Fruit fly (Drosophila melanogaster) whole organism, wandering third instar larva: ENCODE data around the gene CG31954.

Experiments
- CG9705 ChIP-seq: fragments of 200-800 bp; sonication (Bioruptor generic); optimal IDR thresholded peaks from 2 replicates; lab custom pipeline; 2018; ENCODE audit warnings: missing biosample characterization, mild to moderate bottlenecking, missing genetic modification characterization
- CrebA ChIP-seq: fragments of 200-800 bp; sonication (Bioruptor generic); optimal IDR thresholded peaks from 2 replicates; lab custom pipeline; 2016; ENCODE audit warnings: missing biosample characterization, mild to moderate bottlenecking, missing genetic modification characterization, borderline replicate concordance
- Dfd ChIP-seq: fragments of >200 bp; optimal IDR thresholded peaks from 2 replicates; lab custom pipeline; 2017; ENCODE audit warnings: missing biosample characterization, missing genetic modification characterization
- Dif ChIP-seq: fragments of 200-275, 200-300 bp; sonication (Bioruptor generic); optimal IDR thresholded peaks from 2 replicates; lab custom pipeline; 2018; ENCODE audit warnings: missing biosample characterization, missing genetic modification characterization; ENCODE audit not compliant: partially characterized antibody
- GATAd ChIP-seq: sonication (Bioruptor generic); optimal IDR thresholded peaks from 2 replicates; lab custom pipeline; 2016; ENCODE audit warnings: missing biosample characterization, missing genetic modification characterization
- HLH106 ChIP-seq: fragments of 200-800 bp; optimal IDR thresholded peaks from 3 replicates; lab custom pipeline; 2019; ENCODE audit warnings: missing biosample characterization, mild to moderate bottlenecking, missing genetic modification characterization, moderate library complexity
- Hnf4 ChIP-seq: fragments of 200-800 bp; sonication (Bioruptor generic); optimal IDR thresholded peaks from 2 replicates; lab custom pipeline; 2016; ENCODE audit warnings: missing biosample characterization, mild to moderate bottlenecking, missing genetic modification characterization
- Hr78 ChIP-seq: fragments of >200 bp; optimal IDR thresholded peaks from 2 replicates; lab custom pipeline; 2017; ENCODE audit warnings: missing biosample characterization, missing genetic modification characterization
- Hr83 ChIP-seq: fragments of 200-300 bp; sonication (Bioruptor generic); optimal IDR thresholded peaks from 2 replicates; lab custom pipeline; 2016; ENCODE audit warnings: missing biosample characterization, mild to moderate bottlenecking, missing genetic modification characterization, moderate library complexity; ENCODE audit not compliant: poor library complexity, severe bottlenecking
- Jra ChIP-seq: sonication (Bioruptor generic); optimal IDR thresholded peaks from 2 replicates; lab custom pipeline; 2016; ENCODE audit warnings: missing biosample characterization, missing genetic modification characterization
- Myc ChIP-seq: fragments of >200 bp; optimal IDR thresholded peaks from 2 replicates; lab custom pipeline; 2017
- N ChIP-seq: fragments of >200 bp; optimal IDR thresholded peaks from 2 replicates; lab custom pipeline; 2018; ENCODE audit warnings: missing biosample characterization, missing external identifiers, missing genetic modification characterization
- OdsH ChIP-seq: fragments of 200-800 bp; sonication (Bioruptor generic); optimal IDR thresholded peaks from 2 replicates; lab custom pipeline; 2016; ENCODE audit warnings: missing biosample characterization, mild to moderate bottlenecking, missing genetic modification characterization
- Rel ChIP-seq, 2 experiments: fragments of 200-800 bp; sonication (Bioruptor generic) in 1 of 2; optimal IDR thresholded peaks; 2 replicates in 1 of 2; 3 replicates in 1 of 2; lab custom pipeline; 2016 to 2019; ENCODE audit warnings: mild to moderate bottlenecking in 2 of 2, missing biosample characterization in 2 of 2, missing genetic modification characterization in 2 of 2, moderate library complexity in 1 of 2
- Sp1 ChIP-seq: fragments of 200-800 bp; sonication (Bioruptor generic); optimal IDR thresholded peaks from 3 replicates; lab custom pipeline; 2019; ENCODE audit warnings: missing biosample characterization, mild to moderate bottlenecking, missing genetic modification characterization, moderate library complexity
- Vsx2 ChIP-seq: fragments of 200-300, 225-300 bp; sonication (Bioruptor generic); optimal IDR thresholded peaks from 2 replicates; lab custom pipeline; 2018; ENCODE audit warnings: missing biosample characterization, missing genetic modification characterization; ENCODE audit not compliant: partially characterized antibody
- brk ChIP-seq: fragments of 200-800 bp; sonication (Bioruptor generic); optimal IDR thresholded peaks from 2 replicates; lab custom pipeline; 2016; ENCODE audit warnings: missing biosample characterization, mild to moderate bottlenecking, missing genetic modification characterization
- dmrt93B ChIP-seq: fragments of 200-800 bp; sonication (Bioruptor generic); optimal IDR thresholded peaks from 2 replicates; lab custom pipeline; 2018; ENCODE audit warnings: missing biosample characterization, mild to moderate bottlenecking, missing genetic modification characterization
- ey ChIP-seq: fragments of 200-800 bp; sonication (Bioruptor generic); optimal IDR thresholded peaks from 2 replicates; lab custom pipeline; 2016; ENCODE audit warnings: missing biosample characterization, missing genetic modification characterization
- foxo ChIP-seq, 2 experiments: fragments of 200-800 bp; sonication (Bioruptor generic); optimal IDR thresholded peaks; 2 replicates in 1 of 2; 3 replicates in 1 of 2; lab custom pipeline; 2016 to 2017; ENCODE audit warnings: missing biosample characterization in 2 of 2, missing genetic modification characterization in 2 of 2
- fru ChIP-seq: fragments of 200-800 bp; sonication (Bioruptor generic); optimal IDR thresholded peaks from 3 replicates; lab custom pipeline; 2016; ENCODE audit warnings: missing biosample characterization, mild to moderate bottlenecking, missing genetic modification characterization
- h ChIP-seq: fragments of 200-800 bp; sonication (Bioruptor generic); optimal IDR thresholded peaks from 3 replicates; lab custom pipeline; 2016; ENCODE audit warnings: missing biosample characterization, mild to moderate bottlenecking, missing genetic modification characterization
- jim ChIP-seq: fragments of 175-275, 200-325 bp; sonication (Bioruptor generic); optimal IDR thresholded peaks from 2 replicates; lab custom pipeline; 2016; ENCODE audit warnings: missing biosample characterization, mild to moderate bottlenecking, missing genetic modification characterization
- lola ChIP-seq: fragments of >200 bp; optimal IDR thresholded peaks from 2 replicates; lab custom pipeline; 2017; ENCODE audit warnings: missing biosample characterization, missing genetic modification characterization
- pan ChIP-seq: fragments of >200 bp; optimal IDR thresholded peaks from 2 replicates; lab custom pipeline; 2017
- psq ChIP-seq: fragments of 200-800 bp; sonication (Bioruptor generic); optimal IDR thresholded peaks from 3 replicates; lab custom pipeline; 2017; ENCODE audit warnings: missing biosample characterization, mild to moderate bottlenecking, missing genetic modification characterization, moderate library complexity
- rgr ChIP-seq: fragments of 200-800 bp; sonication (Bioruptor generic); optimal IDR thresholded peaks from 3 replicates; lab custom pipeline; 2016; ENCODE audit warnings: missing biosample characterization, mild to moderate bottlenecking, missing genetic modification characterization
- sage ChIP-seq: fragments of 200-800 bp; sonication (Bioruptor generic); optimal IDR thresholded peaks from 2 replicates; lab custom pipeline; 2016; ENCODE audit warnings: missing biosample characterization, mild to moderate bottlenecking, missing genetic modification characterization
- sv ChIP-seq: fragments of 200-800 bp; sonication (Bioruptor generic); optimal IDR thresholded peaks from 3 replicates; lab custom pipeline; 2016; ENCODE audit warnings: missing biosample characterization, missing genetic modification characterization
- tai ChIP-seq: sonication (Bioruptor generic); optimal IDR thresholded peaks from 2 replicates; lab custom pipeline; 2016; ENCODE audit warnings: missing biosample characterization, missing genetic modification characterization
- usp ChIP-seq: fragments of >200 bp; optimal IDR thresholded peaks from 2 replicates; lab custom pipeline; 2017; ENCODE audit warnings: missing biosample characterization, missing genetic modification characterization
- woc ChIP-seq: sonication (Bioruptor generic); optimal IDR thresholded peaks from 2 replicates; lab custom pipeline; 2016; ENCODE audit warnings: missing biosample characterization, mild to moderate bottlenecking, missing genetic modification characterization

CG31954 gene

DNA sequence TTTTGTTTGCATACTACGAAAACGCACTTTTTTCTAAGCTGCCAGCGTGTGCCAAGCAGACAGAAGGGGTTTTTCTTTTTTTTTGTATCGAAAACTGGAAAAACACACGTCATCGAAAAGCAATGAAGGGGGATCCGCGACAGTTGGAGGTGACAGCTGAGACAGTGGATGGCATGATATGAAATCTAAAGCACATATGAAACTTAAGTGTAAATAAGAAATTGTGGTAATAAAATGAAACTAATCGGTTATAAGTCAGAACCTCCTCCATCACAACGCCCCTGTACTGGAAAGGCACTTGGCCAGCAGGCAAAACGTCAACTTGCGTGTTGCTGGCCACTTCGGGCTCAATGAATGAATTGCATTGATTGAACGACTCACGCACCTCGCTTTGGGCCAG is 26.2 kb downstream of the CG31954 start:
- TF ChIP-seq N = no peak
- no peak for TF ChIP-seq Jra (GFP tag; lab: Kevin White, UChicago)
- no peak for TF ChIP-seq usp (GFP tag; lab: Kevin White, UChicago)
- TF ChIP-seq dmrt93B (GFP tag; lab: Kevin White, UChicago) = no peak
- no peak for TF ChIP-seq tai
- no peak for TF ChIP-seq CG9705
- TF ChIP-seq Dif = no peak
- TF ChIP-seq Vsx2 (GFP tag; lab: Kevin White, UChicago) = no peak
- no peak for TF ChIP-seq rgr (GFP tag; lab: Kevin White, UChicago)
- no peak for TF ChIP-seq jim (GFP tag; lab: Kevin White, UChicago)
- no peak for TF ChIP-seq sv (GFP tag; lab: Kevin White, UChicago)
- TF ChIP-seq psq (GFP tag; lab: Kevin White, UChicago) = no peak
- TF ChIP-seq OdsH = no peak
- no peak for TF ChIP-seq foxo (GFP tag; optimal IDR thresholded peaks at IDR 0.05; lab: Kevin White, UChicago)
- no peak for TF ChIP-seq Hr78 (GFP tag; lab: Kevin White, UChicago)

DNA sequence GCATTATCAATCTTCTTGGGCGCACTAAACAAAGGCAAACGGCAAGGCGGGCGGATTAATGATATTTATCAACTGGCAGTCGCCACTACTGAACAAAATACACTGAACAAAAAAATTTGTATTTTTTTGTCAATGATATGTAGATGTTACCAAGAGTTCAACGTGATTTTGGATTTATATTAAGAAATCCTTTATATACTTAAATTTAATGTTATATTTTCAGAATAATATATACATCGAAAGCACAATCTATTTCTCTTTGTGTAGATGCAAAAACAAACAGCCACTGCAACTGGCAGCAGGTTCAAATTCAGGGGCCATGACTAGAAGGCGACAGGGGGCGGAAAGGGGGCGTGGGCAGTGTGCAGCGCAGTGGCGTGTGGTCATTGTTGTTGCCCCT is 27.2 kb downstream of the CG31954 start:
- TF ChIP-seq Sp1 (GFP tag; lab: Kevin White, UChicago) (peak; percentile 18), brk (GFP tag; lab: Kevin White, UChicago) (no peak), psq (GFP tag; lab: Kevin White, UChicago) (no peak), usp (GFP tag; lab: Kevin White, UChicago) (no peak), Dfd (GFP tag; lab: Kevin White, UChicago) (no peak), ey (GFP tag; lab: Kevin White, UChicago) (no peak), HLH106 (tag; lab: Kevin White, UChicago) (peak; percentile 19), N (no peak), sage (GFP tag; lab: Kevin White, UChicago) (no peak), CrebA (no peak), Myc (lab: Kevin White, UChicago) (no peak), lola (no peak)

DNA sequence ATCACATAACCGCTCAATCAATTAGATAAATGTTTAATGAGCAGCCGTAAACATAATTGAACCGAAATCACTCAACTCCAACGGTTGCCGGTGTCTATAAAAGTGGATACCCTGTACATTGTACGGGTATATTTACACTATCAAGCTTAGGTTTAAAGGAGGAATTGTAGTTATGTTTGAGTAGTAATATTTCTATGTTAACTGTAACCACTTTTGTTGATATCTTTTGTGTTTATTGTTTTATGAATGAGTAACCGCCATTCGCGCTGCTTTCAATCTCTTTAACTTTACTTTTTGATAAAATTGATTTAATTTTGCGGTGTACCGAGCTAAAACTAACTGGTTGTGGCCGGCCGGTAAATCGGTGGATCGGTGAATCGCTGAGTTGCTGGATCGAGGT is 27.9 kb downstream of the CG31954 start:
- TF ChIP-seq Vsx2 (GFP tag; lab: Kevin White, UChicago) = no peak
- no peak for TF ChIP-seq HLH106 (tag; lab: Kevin White, UChicago)
- no peak for TF ChIP-seq GATAd (GFP tag; lab: Kevin White, UChicago)
- TF ChIP-seq Hr83 (GFP tag; lab: Kevin White, UChicago) = no peak
- TF ChIP-seq pan = no peak
- TF ChIP-seq lola = no peak
- TF ChIP-seq jim (GFP tag; lab: Kevin White, UChicago) = no peak
- TF ChIP-seq Jra (GFP tag; lab: Kevin White, UChicago) = no peak

DNA sequence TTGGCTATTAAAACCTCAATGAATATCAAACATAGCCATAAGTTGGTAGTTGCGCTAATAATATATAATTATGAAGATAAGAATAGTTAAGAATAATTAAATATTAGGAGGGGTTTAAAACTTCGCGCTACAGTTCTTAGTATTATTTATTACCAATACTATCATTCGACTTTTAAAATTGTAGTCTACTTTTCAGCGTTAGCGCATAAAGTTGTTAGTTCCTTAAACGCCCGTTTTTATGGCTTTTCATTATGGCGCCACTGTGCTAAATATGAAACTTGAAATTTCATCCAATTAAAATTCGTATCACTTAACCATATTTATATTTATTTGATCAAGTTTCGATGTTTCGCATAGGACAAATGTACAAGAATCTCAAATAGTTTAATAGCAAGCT is 29.5 kb downstream of the CG31954 start:
- no peak for TF ChIP-seq N
- peak; percentile 91 for TF ChIP-seq Myc (lab: Kevin White, UChicago)
- TF ChIP-seq brk (GFP tag; lab: Kevin White, UChicago) = peak; percentile 25
- TF ChIP-seq Hnf4 (GFP tag; lab: Kevin White, UChicago) = peak; percentile 27

DNA sequence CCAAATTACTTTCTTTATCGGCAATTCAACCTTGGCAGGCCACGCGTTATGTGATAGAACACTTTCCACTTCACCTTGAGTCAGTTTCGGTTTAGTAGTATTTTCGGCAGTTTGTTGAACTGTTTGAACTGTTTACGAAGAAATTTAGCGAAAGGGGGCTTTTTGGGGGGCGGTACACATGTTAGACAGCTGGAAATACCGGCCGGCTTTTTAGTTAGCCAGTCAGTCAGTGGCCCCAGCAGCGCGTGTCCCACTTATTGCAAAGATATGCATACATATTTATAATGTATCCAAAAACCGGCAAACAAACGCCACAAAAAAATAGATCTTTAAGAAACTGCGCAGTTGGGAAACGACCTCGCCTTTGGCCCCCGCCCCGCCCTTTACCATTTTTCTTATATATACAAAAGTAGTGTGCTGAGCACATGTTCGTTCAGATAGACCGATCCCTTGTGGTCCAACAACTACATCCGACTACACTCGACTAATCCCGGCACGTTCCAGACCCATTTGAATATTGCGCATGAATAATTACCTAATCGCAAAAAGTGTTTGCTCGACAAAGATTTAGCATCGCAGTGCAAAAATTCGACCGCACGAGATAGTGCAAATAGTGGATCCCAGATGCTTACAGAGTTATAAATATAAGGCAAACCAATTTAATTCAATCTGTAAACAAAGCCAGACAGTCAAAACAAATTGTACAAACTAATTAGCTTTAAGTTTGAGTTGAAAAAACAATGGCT is 30.0 kb downstream of the CG31954 start:
- no peak for TF ChIP-seq sage (GFP tag; lab: Kevin White, UChicago)
- no peak for TF ChIP-seq fru (GFP tag; lab: Kevin White, UChicago)
- peak; percentile 50 for TF ChIP-seq Hr83 (GFP tag; lab: Kevin White, UChicago)
- TF ChIP-seq Hnf4 (GFP tag; lab: Kevin White, UChicago) = peak; percentile 26
- TF ChIP-seq Jra (GFP tag; lab: Kevin White, UChicago) = peak; percentile 51
- peak; percentile 62 for TF ChIP-seq h (GFP tag; lab: Kevin White, UChicago)
- TF ChIP-seq Rel (GFP tag; optimal IDR thresholded peaks at IDR 0.05; lab: Kevin White, UChicago) = no peak
- peak; percentile 78 for TF ChIP-seq Rel (tag; optimal IDR thresholded peaks at IDR 0.05; lab: Kevin White, UChicago)
- peak; percentile 53 for TF ChIP-seq woc (GFP tag; lab: Kevin White, UChicago)
